Fruit fly (Drosophila melanogaster) whole organism, wandering third instar larva: Measurements from ENCODE around the gene mei-9.

ENCODE experiments used
- Abd-B ChIP-seq: fragments of >200 bp; optimal IDR thresholded peaks from 2 replicates; lab custom pipeline; 2017; ENCODE audit warnings: missing biosample characterization, missing genetic modification characterization
- CG32264 ChIP-seq: fragments of 200-800 bp; sonication (Bioruptor generic); optimal IDR thresholded peaks from 2 replicates; lab custom pipeline; 2016; ENCODE audit warnings: missing biosample characterization, missing genetic modification characterization
- CG9705 ChIP-seq: fragments of 200-800 bp; sonication (Bioruptor generic); optimal IDR thresholded peaks from 2 replicates; lab custom pipeline; 2018; ENCODE audit warnings: missing biosample characterization, mild to moderate bottlenecking, missing genetic modification characterization
- CrebA ChIP-seq: fragments of 200-800 bp; sonication (Bioruptor generic); optimal IDR thresholded peaks from 2 replicates; lab custom pipeline; 2016; ENCODE audit warnings: missing biosample characterization, mild to moderate bottlenecking, missing genetic modification characterization, borderline replicate concordance
- Dif ChIP-seq: fragments of 200-275, 200-300 bp; sonication (Bioruptor generic); optimal IDR thresholded peaks from 2 replicates; lab custom pipeline; 2018; ENCODE audit warnings: missing biosample characterization, missing genetic modification characterization; ENCODE audit not compliant: partially characterized antibody
- GATAd ChIP-seq: sonication (Bioruptor generic); optimal IDR thresholded peaks from 2 replicates; lab custom pipeline; 2016; ENCODE audit warnings: missing biosample characterization, missing genetic modification characterization
- HLH106 ChIP-seq: fragments of 200-800 bp; optimal IDR thresholded peaks from 3 replicates; lab custom pipeline; 2019; ENCODE audit warnings: missing biosample characterization, mild to moderate bottlenecking, missing genetic modification characterization, moderate library complexity
- Jra ChIP-seq: sonication (Bioruptor generic); optimal IDR thresholded peaks from 2 replicates; lab custom pipeline; 2016; ENCODE audit warnings: missing biosample characterization, missing genetic modification characterization
- Mio ChIP-seq: sonication (Bioruptor generic); optimal IDR thresholded peaks from 2 replicates; lab custom pipeline; 2016; ENCODE audit warnings: missing biosample characterization, missing genetic modification characterization
- Myc ChIP-seq: fragments of >200 bp; optimal IDR thresholded peaks from 2 replicates; lab custom pipeline; 2017
- N ChIP-seq: fragments of >200 bp; optimal IDR thresholded peaks from 2 replicates; lab custom pipeline; 2018; ENCODE audit warnings: missing biosample characterization, missing external identifiers, missing genetic modification characterization
- OdsH ChIP-seq: fragments of 200-800 bp; sonication (Bioruptor generic); optimal IDR thresholded peaks from 2 replicates; lab custom pipeline; 2016; ENCODE audit warnings: missing biosample characterization, mild to moderate bottlenecking, missing genetic modification characterization
- Sp1 ChIP-seq: fragments of 200-800 bp; sonication (Bioruptor generic); optimal IDR thresholded peaks from 3 replicates; lab custom pipeline; 2019; ENCODE audit warnings: missing biosample characterization, mild to moderate bottlenecking, missing genetic modification characterization, moderate library complexity
- Vsx2 ChIP-seq: fragments of 200-300, 225-300 bp; sonication (Bioruptor generic); optimal IDR thresholded peaks from 2 replicates; lab custom pipeline; 2018; ENCODE audit warnings: missing biosample characterization, missing genetic modification characterization; ENCODE audit not compliant: partially characterized antibody
- br ChIP-seq: fragments of 200-800 bp; sonication (Bioruptor generic); optimal IDR thresholded peaks from 2 replicates; lab custom pipeline; 2016; ENCODE audit warnings: missing biosample characterization, missing genetic modification characterization
- dl ChIP-seq, 2 experiments: fragments of 175-275, 200-275 bp in 1 of 2; fragments of 200-275 bp in 1 of 2; sonication (Bioruptor generic); optimal IDR thresholded peaks; lab custom pipeline; 2018; ENCODE audit warnings: mild to moderate bottlenecking in 2 of 2, missing biosample characterization in 2 of 2, missing genetic modification characterization in 2 of 2, moderate library complexity in 2 of 2; ENCODE audit not compliant: partially characterized antibody in 2 of 2, insufficient read depth in 1 of 2
- dmrt93B ChIP-seq: fragments of 200-800 bp; sonication (Bioruptor generic); optimal IDR thresholded peaks from 2 replicates; lab custom pipeline; 2018; ENCODE audit warnings: missing biosample characterization, mild to moderate bottlenecking, missing genetic modification characterization
- ey ChIP-seq: fragments of 200-800 bp; sonication (Bioruptor generic); optimal IDR thresholded peaks from 2 replicates; lab custom pipeline; 2016; ENCODE audit warnings: missing biosample characterization, missing genetic modification characterization
- foxo ChIP-seq, 2 experiments: fragments of 200-800 bp; sonication (Bioruptor generic); optimal IDR thresholded peaks; 2 replicates in 1 of 2; 3 replicates in 1 of 2; lab custom pipeline; 2016 to 2017; ENCODE audit warnings: missing biosample characterization in 2 of 2, missing genetic modification characterization in 2 of 2
- fru ChIP-seq: fragments of 200-800 bp; sonication (Bioruptor generic); optimal IDR thresholded peaks from 3 replicates; lab custom pipeline; 2016; ENCODE audit warnings: missing biosample characterization, mild to moderate bottlenecking, missing genetic modification characterization
- h ChIP-seq: fragments of 200-800 bp; sonication (Bioruptor generic); optimal IDR thresholded peaks from 3 replicates; lab custom pipeline; 2016; ENCODE audit warnings: missing biosample characterization, mild to moderate bottlenecking, missing genetic modification characterization
- lola ChIP-seq: fragments of >200 bp; optimal IDR thresholded peaks from 2 replicates; lab custom pipeline; 2017; ENCODE audit warnings: missing biosample characterization, missing genetic modification characterization
- pan ChIP-seq: fragments of >200 bp; optimal IDR thresholded peaks from 2 replicates; lab custom pipeline; 2017
- psq ChIP-seq: fragments of 200-800 bp; sonication (Bioruptor generic); optimal IDR thresholded peaks from 3 replicates; lab custom pipeline; 2017; ENCODE audit warnings: missing biosample characterization, mild to moderate bottlenecking, missing genetic modification characterization, moderate library complexity
- sage ChIP-seq: fragments of 200-800 bp; sonication (Bioruptor generic); optimal IDR thresholded peaks from 2 replicates; lab custom pipeline; 2016; ENCODE audit warnings: missing biosample characterization, mild to moderate bottlenecking, missing genetic modification characterization
- sv ChIP-seq: fragments of 200-800 bp; sonication (Bioruptor generic); optimal IDR thresholded peaks from 3 replicates; lab custom pipeline; 2016; ENCODE audit warnings: missing biosample characterization, missing genetic modification characterization
- tai ChIP-seq: sonication (Bioruptor generic); optimal IDR thresholded peaks from 2 replicates; lab custom pipeline; 2016; ENCODE audit warnings: missing biosample characterization, missing genetic modification characterization
- woc ChIP-seq: sonication (Bioruptor generic); optimal IDR thresholded peaks from 2 replicates; lab custom pipeline; 2016; ENCODE audit warnings: missing biosample characterization, mild to moderate bottlenecking, missing genetic modification characterization

The mei-9 gene

dm6 chrX:4273499-4273898, 45.1 kb downstream of the mei-9 start:
- TF ChIP-seq OdsH (GFP tag; lab: Kevin White, UChicago): no peak
- TF ChIP-seq foxo (GFP tag; optimal IDR thresholded peaks at IDR 0.05; lab: Kevin White, UChicago): no peak
- TF ChIP-seq Vsx2 (GFP tag; lab: Kevin White, UChicago): no peak
- TF ChIP-seq pan: no peak
- no peak for TF ChIP-seq dl (GFP tag; optimal IDR thresholded peaks at IDR 0.05; lab: Kevin White, UChicago; ENCODE audit: insufficient read depth in 1 of 2, partially characterized antibody in 2 of 2)
- no peak for TF ChIP-seq Dif
- no peak for TF ChIP-seq Jra (GFP tag; lab: Kevin White, UChicago)
- no peak for TF ChIP-seq Abd-B (GFP tag; lab: Kevin White, UChicago)
- TF ChIP-seq sage (GFP tag; lab: Kevin White, UChicago): no peak
- TF ChIP-seq HLH106 (tag; lab: Kevin White, UChicago): no peak
- no peak for TF ChIP-seq Sp1
- TF ChIP-seq h: no peak
- no peak for TF ChIP-seq ey (GFP tag; lab: Kevin White, UChicago)
- TF ChIP-seq fru (GFP tag; lab: Kevin White, UChicago): no peak

- TF ChIP-seq dmrt93B (GFP tag; lab: Kevin White, UChicago) (no peak), HLH106 (tag; lab: Kevin White, UChicago) (no peak), Sp1 (no peak), lola (GFP tag; lab: Kevin White, UChicago) (no peak), Abd-B (GFP tag; lab: Kevin White, UChicago) (no peak), CrebA (GFP tag; lab: Kevin White, UChicago) (no peak), tai (no peak), Mio (GFP tag; lab: Kevin White, UChicago) (no peak), N (no peak), Myc (lab: Kevin White, UChicago) (no peak), foxo (GFP tag; optimal IDR thresholded peaks at IDR 0.05; lab: Kevin White, UChicago) (no peak), woc (GFP tag; lab: Kevin White, UChicago) (no peak), dl (GFP tag; optimal IDR thresholded peaks at IDR 0.05; lab: Kevin White, UChicago; ENCODE audit: insufficient read depth in 1 of 2, partially characterized antibody in 2 of 2) (no peak), br (no peak), GATAd (GFP tag; lab: Kevin White, UChicago) (no peak)
These were observed 50.2 kb downstream of the mei-9 start, which contains the start of gene CG15572 for dm6 chrX:4268401-4268800. TSS of gene CG15572 (plus strand) at chrX:4268701.

- no peak for TF ChIP-seq CG9705
- no peak for TF ChIP-seq CrebA (GFP tag; lab: Kevin White, UChicago)
- TF ChIP-seq sv: no peak
- no peak for TF ChIP-seq Mio (GFP tag; lab: Kevin White, UChicago)
- TF ChIP-seq dl (GFP tag; optimal IDR thresholded peaks at IDR 0.05; lab: Kevin White, UChicago; ENCODE audit: insufficient read depth in 1 of 2, partially characterized antibody in 2 of 2): no peak
- no peak for TF ChIP-seq psq
- no peak for TF ChIP-seq ey (GFP tag; lab: Kevin White, UChicago)
- no peak for TF ChIP-seq h
- TF ChIP-seq pan: no peak
These were observed 52.8 kb downstream of the mei-9 start, which contains the start of gene CG12691 for dm6 chrX:4265797-4266196. TSS of gene CG12691 (plus strand) at chrX:4266097.

- TF ChIP-seq dmrt93B (GFP tag; lab: Kevin White, UChicago): no peak
- TF ChIP-seq Mio (GFP tag; lab: Kevin White, UChicago): no peak
- TF ChIP-seq sage (GFP tag; lab: Kevin White, UChicago): no peak
- TF ChIP-seq Vsx2 (GFP tag; lab: Kevin White, UChicago): no peak
- TF ChIP-seq pan: no peak
These were observed 53.3 kb downstream of the mei-9 start for dm6 chrX:4265327-4265726.

- TF ChIP-seq CG32264 (GFP tag; lab: Kevin White, UChicago): no peak
- no peak for TF ChIP-seq CrebA (GFP tag; lab: Kevin White, UChicago)
- TF ChIP-seq pan: no peak
- no peak for TF ChIP-seq dmrt93B (GFP tag; lab: Kevin White, UChicago)
- no peak for TF ChIP-seq sv
- no peak for TF ChIP-seq Mio (GFP tag; lab: Kevin White, UChicago)
- TF ChIP-seq Myc (lab: Kevin White, UChicago): no peak
These were observed 54.3 kb downstream of the mei-9 start for dm6 chrX:4264319-4264718.
